Fruit fly (Drosophila melanogaster) whole organism, embryonic: ENCODE measurements around the gene Sulf1.

ENCODE experiments used
- Atf3 ChIP-seq: fragments of 200-800 bp; sonication (Bioruptor generic); optimal IDR thresholded peaks from 3 replicates; lab custom pipeline; 2016; ENCODE audit warnings: missing biosample characterization, missing genetic modification characterization
- Atf6 ChIP-seq: fragments of 200-800 bp; sonication (Bioruptor generic); IDR thresholded peaks from 2 replicates; pipeline ENCODE4 v1.3.6; 2022; ENCODE audit warnings: missing biosample characterization, missing genetic modification characterization
- CG10267 ChIP-seq: fragments of 200-800 bp; sonication (Bioruptor generic); optimal IDR thresholded peaks from 2 replicates; lab custom pipeline; 2018; ENCODE audit warnings: missing biosample characterization, mild to moderate bottlenecking, missing genetic modification characterization, moderate library complexity
- CG11696 ChIP-seq: fragments of 200-800 bp; sonication (Bioruptor generic); IDR thresholded peaks from 2 replicates; pipeline ENCODE4 v1.3.6; 2022; ENCODE audit warnings: missing biosample characterization, missing genetic modification characterization
- CG12659 ChIP-seq: fragments of 200-800 bp; sonication (Bioruptor generic); optimal IDR thresholded peaks from 3 replicates; lab custom pipeline; 2017; ENCODE audit warnings: mild to moderate bottlenecking, missing biosample characterization, missing genetic modification reagents, missing genetic modification characterization
- CG18262 ChIP-seq: fragments of 200-800 bp; optimal IDR thresholded peaks from 3 replicates; lab custom pipeline; 2019; ENCODE audit warnings: missing biosample characterization, mild to moderate bottlenecking, missing genetic modification characterization, moderate library complexity
- CG18764 ChIP-seq: fragments of 200-800 bp; sonication (Bioruptor generic); optimal IDR thresholded peaks from 3 replicates; lab custom pipeline; 2016; ENCODE audit warnings: missing biosample characterization, missing genetic modification characterization
- CG2889 ChIP-seq: fragments of 200-800 bp; sonication (Bioruptor generic); IDR thresholded peaks from 3 replicates; pipeline ENCODE4 v1.3.6; 2022; ENCODE audit warnings: missing biosample characterization, missing genetic modification characterization
- CG30403 ChIP-seq: fragments of 200-800 bp; sonication (Bioruptor generic); optimal IDR thresholded peaks from 3 replicates; lab custom pipeline; 2016; ENCODE audit warnings: missing biosample characterization, missing genetic modification characterization
- CG31224 ChIP-seq: fragments of 200-800 bp; sonication (Bioruptor generic); IDR thresholded peaks from 2 replicates; pipeline ENCODE4 v1.3.6; 2022; ENCODE audit warnings: missing biosample characterization, missing genetic modification characterization
- CG32767 ChIP-seq: fragments of 200-800 bp; sonication (Bioruptor generic); IDR thresholded peaks from 2 replicates; pipeline ENCODE4 v1.3.6; 2022; ENCODE audit warnings: missing biosample characterization, missing genetic modification characterization
- CG8281 ChIP-seq: fragments of 200-800 bp; sonication (Bioruptor generic); optimal IDR thresholded peaks from 2 replicates; lab custom pipeline; 2018; ENCODE audit warnings: missing biosample characterization, mild to moderate bottlenecking, missing genetic modification characterization, moderate library complexity
- CTCF ChIP-seq: fragments of 200-800 bp; sonication (Bioruptor generic); optimal IDR thresholded peaks from 2 replicates; lab custom pipeline; 2017; ENCODE audit warnings: missing biosample characterization, mild to moderate bottlenecking, missing genetic modification characterization, moderate library complexity
- D ChIP-seq, 2 experiments: fragments of 200-800 bp in 1 of 2; fragments of >200 bp in 1 of 2; sonication (Bioruptor generic) in 1 of 2; optimal IDR thresholded peaks; 2 replicates in 1 of 2; 3 replicates in 1 of 2; lab custom pipeline; 2017; ENCODE audit warnings: mild to moderate bottlenecking in 1 of 2, missing biosample characterization in 1 of 2, missing genetic modification characterization in 1 of 2, missing genetic modification reagents in 1 of 2
- Dp ChIP-seq: fragments of 200-800 bp; sonication (Bioruptor generic); optimal IDR thresholded peaks from 2 replicates; lab custom pipeline; 2018; ENCODE audit warnings: missing biosample characterization, mild to moderate bottlenecking, missing genetic modification characterization, moderate library complexity
- E2f2 ChIP-seq: fragments of 200-800 bp; sonication (Bioruptor generic); IDR thresholded peaks from 2 replicates; pipeline ENCODE4 v1.3.6; 2022; ENCODE audit warnings: missing biosample characterization, missing genetic modification characterization
- Ets65A ChIP-seq: fragments of 200-800 bp; sonication (Bioruptor generic); peaks from one replicate; lab custom pipeline; 2016; ENCODE audit warnings: missing biosample characterization, missing genetic modification characterization
- HmgD ChIP-seq: fragments of 200-800 bp; sonication (Bioruptor generic); optimal IDR thresholded peaks from 3 replicates; lab custom pipeline; 2016; ENCODE audit warnings: missing biosample characterization, missing genetic modification characterization
- Hmr ChIP-seq: fragments of 200-800 bp; sonication (Bioruptor generic); optimal IDR thresholded peaks from 3 replicates; lab custom pipeline; 2017; ENCODE audit warnings: mild to moderate bottlenecking, missing biosample characterization, missing genetic modification reagents, missing genetic modification characterization
- Hmx ChIP-seq: fragments of 200-800 bp; sonication (Bioruptor generic); optimal IDR thresholded peaks from 2 replicates; lab custom pipeline; 2016; ENCODE audit warnings: missing biosample characterization, missing genetic modification characterization
- Lhr ChIP-seq: fragments of 200-800 bp; sonication (Bioruptor generic); optimal IDR thresholded peaks from 3 replicates; lab custom pipeline; 2017; ENCODE audit warnings: mild to moderate bottlenecking, missing biosample characterization, missing genetic modification reagents, missing genetic modification characterization
- MBD-R2 ChIP-seq: fragments of 200-800 bp; sonication (Bioruptor generic); IDR thresholded peaks from 2 replicates; pipeline ENCODE4 v1.3.6; 2022; ENCODE audit warnings: missing biosample characterization, missing genetic modification characterization
- Meics ChIP-seq: fragments of 200-800 bp; sonication (Bioruptor generic); optimal IDR thresholded peaks from 2 replicates; lab custom pipeline; 2017; ENCODE audit warnings: missing biosample characterization, mild to moderate bottlenecking, missing genetic modification characterization
- Myb ChIP-seq: fragments of 200-800 bp; sonication (Bioruptor generic); optimal IDR thresholded peaks from 2 replicates; lab custom pipeline; 2016; ENCODE audit warnings: missing biosample characterization, missing genetic modification characterization
- Nf-YB ChIP-seq: fragments of 200-800 bp; sonication (Bioruptor generic); optimal IDR thresholded peaks from 3 replicates; lab custom pipeline; 2019; ENCODE audit warnings: missing biosample characterization, mild to moderate bottlenecking, missing genetic modification characterization, moderate library complexity
- Nf-YC ChIP-seq: fragments of 200-800 bp; optimal IDR thresholded peaks from 3 replicates; lab custom pipeline; 2019; ENCODE audit warnings: missing biosample characterization, mild to moderate bottlenecking, missing genetic modification characterization, moderate library complexity
- ab ChIP-seq: fragments of 200-800 bp; sonication (Bioruptor generic); optimal IDR thresholded peaks from 2 replicates; lab custom pipeline; 2016; ENCODE audit warnings: missing biosample characterization, missing genetic modification characterization
- crol ChIP-seq: fragments of 200-800 bp; sonication (Bioruptor generic); IDR thresholded peaks from 2 replicates; pipeline ENCODE4 v1.3.6; 2022; ENCODE audit warnings: missing biosample characterization, missing genetic modification characterization
- cwo ChIP-seq: fragments of 200-800 bp; sonication (Bioruptor generic); optimal IDR thresholded peaks from 3 replicates; lab custom pipeline; 2017; ENCODE audit warnings: missing biosample characterization, missing genetic modification characterization, mild to moderate bottlenecking, moderate library complexity, missing genetic modification reagents
- dan ChIP-seq: fragments of 200-800 bp; sonication (Bioruptor generic); IDR thresholded peaks from 2 replicates; pipeline ENCODE4 v1.3.6; 2022; ENCODE audit warnings: missing biosample characterization, missing genetic modification characterization
- ewg ChIP-seq: fragments of 200-800 bp; sonication (Bioruptor generic); optimal IDR thresholded peaks from 3 replicates; lab custom pipeline; 2017; ENCODE audit warnings: mild to moderate bottlenecking, missing biosample characterization, missing genetic modification reagents, missing genetic modification characterization
- hb ChIP-seq: fragments of 200-800 bp; sonication (Bioruptor generic); IDR thresholded peaks from 3 replicates; pipeline ENCODE4 v1.3.6; 2022; ENCODE audit warnings: missing biosample characterization, missing genetic modification characterization; ENCODE audit not compliant: partially characterized antibody
- phol ChIP-seq: fragments of 200-800 bp; sonication (Bioruptor generic); optimal IDR thresholded peaks from 3 replicates; lab custom pipeline; 2018; ENCODE audit warnings: missing biosample characterization, mild to moderate bottlenecking, missing genetic modification characterization, moderate library complexity
- pita ChIP-seq: fragments of 200-800 bp; sonication (Bioruptor generic); optimal IDR thresholded peaks from 2 replicates; lab custom pipeline; 2017; ENCODE audit warnings: missing biosample characterization, mild to moderate bottlenecking, missing genetic modification characterization
- pnt ChIP-seq: fragments of 200-800 bp; sonication (Bioruptor generic); optimal IDR thresholded peaks from 3 replicates; lab custom pipeline; 2016; ENCODE audit warnings: missing biosample characterization, missing genetic modification characterization
- pros ChIP-seq: fragments of 200-800 bp; sonication (Bioruptor generic); optimal IDR thresholded peaks from 3 replicates; lab custom pipeline; 2019; ENCODE audit warnings: missing biosample characterization, mild to moderate bottlenecking, missing genetic modification characterization, moderate library complexity
- ranshi ChIP-seq: fragments of 200-800 bp; sonication (Bioruptor generic); IDR thresholded peaks from 2 replicates; pipeline ENCODE4 v1.3.6; 2022; ENCODE audit warnings: missing biosample characterization, missing genetic modification characterization
- ro ChIP-seq: fragments of 200-800 bp; sonication (Bioruptor generic); IDR thresholded peaks from 2 replicates; pipeline ENCODE4 v1.3.6; 2022; ENCODE audit warnings: missing biosample characterization, missing genetic modification characterization
- seq ChIP-seq: fragments of 200-800 bp; sonication (Bioruptor generic); IDR thresholded peaks from 2 replicates; pipeline ENCODE4 v1.3.6; 2022; ENCODE audit warnings: missing biosample characterization, missing genetic modification characterization
- stwl ChIP-seq: fragments of 200-800 bp; sonication (Bioruptor generic); optimal IDR thresholded peaks from 3 replicates; lab custom pipeline; 2018; ENCODE audit warnings: missing biosample characterization, mild to moderate bottlenecking, missing genetic modification characterization, moderate library complexity
- tll ChIP-seq, 2 experiments: fragments of 200-800 bp in 1 of 2; fragments of >200 bp in 1 of 2; sonication (Bioruptor generic) in 1 of 2; optimal IDR thresholded peaks; 2 replicates each; lab custom pipeline; 2017 to 2019; ENCODE audit warnings: missing biosample characterization in 2 of 2, missing genetic modification characterization in 2 of 2, mild to moderate bottlenecking in 1 of 2, moderate library complexity in 1 of 2
- vnd ChIP-seq: fragments of 200-800 bp; sonication (Bioruptor generic); IDR thresholded peaks from 3 replicates; pipeline ENCODE4 v1.3.6; 2022; ENCODE audit warnings: missing biosample characterization, missing genetic modification characterization; ENCODE audit not compliant: partially characterized antibody
- wdn ChIP-seq: fragments of 200-800 bp; sonication (Bioruptor generic); IDR thresholded peaks from 2 replicates; pipeline ENCODE4 v1.3.6; 2022; ENCODE audit warnings: missing biosample characterization, missing genetic modification characterization
- zen ChIP-seq: fragments of 200-800 bp; sonication (Bioruptor generic); optimal IDR thresholded peaks from 3 replicates; lab custom pipeline; 2018; ENCODE audit warnings: missing biosample characterization, mild to moderate bottlenecking, missing genetic modification characterization, moderate library complexity
- zf30C ChIP-seq: fragments of 200-800 bp; sonication (Bioruptor generic); optimal IDR thresholded peaks from 3 replicates; lab custom pipeline; 2018; ENCODE audit warnings: missing biosample characterization, mild to moderate bottlenecking, missing genetic modification characterization

The Sulf1 gene

dm6 chr3R:16339475-16339874 is at the start of gene Sulf1:
Gene Sulf1 (minus strand): TSS chr3R:16339575.
- TF ChIP-seq Atf6 (GFP tag; lab: Robert Waterston, UW) (0 out of 2 replicates have a peak, but pooled peaks have one; percentile 29), ranshi (GFP tag; lab: Robert Waterston, UW) (0 out of 2 replicates have a peak, but pooled peaks have one; percentile 22), vnd (GFP tag; lab: Robert Waterston, UW) (no peak), hb (0 out of 3 replicates have a peak, but pooled peaks have one; percentile 12), wdn (GFP tag; lab: Robert Waterston, UW) (no peak), CG11696 (GFP tag; lab: Robert Waterston, UW) (no peak)

dm6 chr3R:16389117-16389516 is 49.7 kb upstream of the Sulf1 start:
- peak; percentile 82 for TF ChIP-seq D (optimal IDR thresholded peaks at IDR 0.05; lab: Kevin White, UChicago)
- TF ChIP-seq D (GFP tag; optimal IDR thresholded peaks at IDR 0.05; lab: Kevin White, UChicago) = no peak
- no peak for TF ChIP-seq Hmr
- peak; percentile 51 for TF ChIP-seq zen (tag; lab: Kevin White, UChicago)
- TF ChIP-seq cwo (GFP tag; lab: Kevin White, UChicago) = no peak
- TF ChIP-seq pros = peak; percentile 25
- peak in 1 of 2 experiments; percentile 43 for TF ChIP-seq tll (GFP tag; optimal IDR thresholded peaks at IDR 0.05; lab: Kevin White, UChicago)
- peak; percentile 22 for TF ChIP-seq Ets65A (GFP tag; lab: Kevin White, UChicago)

- TF ChIP-seq MBD-R2 (GFP tag; lab: Robert Waterston, UW) (no peak), ro (GFP tag; lab: Robert Waterston, UW) (0 out of 2 replicates have a peak, but pooled peaks have one; percentile 27)
- TF ChIP-seq, all 482 proteins: peak for 1
These were observed 47.7 kb upstream of the Sulf1 start for dm6 chr3R:16387039-16387438.

- peak; percentile 88 for TF ChIP-seq seq
- no peak for TF ChIP-seq Hmx
- peak; percentile 67; the same call in 1 of the 2 replicates for TF ChIP-seq CG32767
- peak; percentile 33 for TF ChIP-seq phol (tag; lab: Kevin White, UChicago)
- TF ChIP-seq CG18262 = no peak
- TF ChIP-seq ewg (GFP tag; lab: Kevin White, UChicago) = peak; percentile 20
- no peak for TF ChIP-seq HmgD
- TF ChIP-seq Nf-YC (tag; lab: Kevin White, UChicago) = peak; percentile 90
- 0 out of 2 replicates have a peak, but pooled peaks have one; percentile 24 for TF ChIP-seq crol
- peak; percentile 87 for TF ChIP-seq Nf-YB
These were observed 46.2 kb upstream of the Sulf1 start for dm6 chr3R:16385586-16385985.

dm6 chr3R:16374101-16374500 is 34.7 kb upstream of the Sulf1 start:
- peak; percentile 35 for TF ChIP-seq Lhr (GFP tag; lab: Kevin White, UChicago)
- TF ChIP-seq zen (tag; lab: Kevin White, UChicago) = peak; percentile 71
- TF ChIP-seq stwl (tag; lab: Kevin White, UChicago) = peak; percentile 99
- TF ChIP-seq CG12659 (GFP tag; lab: Kevin White, UChicago) = no peak
- TF ChIP-seq Atf3 (GFP tag; lab: Kevin White, UChicago) = no peak
- peak; percentile 58 for TF ChIP-seq CTCF (GFP tag; lab: Kevin White, UChicago)
- TF ChIP-seq Dp (GFP tag; lab: Kevin White, UChicago) = peak; percentile 73
- TF ChIP-seq pnt (GFP tag; lab: Kevin White, UChicago) = no peak
- TF ChIP-seq CG8281 = no peak
- TF ChIP-seq CG18764 = no peak
- no peak for TF ChIP-seq cwo (GFP tag; lab: Kevin White, UChicago)
- no peak for TF ChIP-seq dan
- no peak for TF ChIP-seq Meics (GFP tag; lab: Kevin White, UChicago)
- TF ChIP-seq CG2889 (GFP tag; lab: Robert Waterston, UW) = no peak
- TF ChIP-seq ab (GFP tag; lab: Kevin White, UChicago) = no peak
- no peak for TF ChIP-seq pita (GFP tag; lab: Kevin White, UChicago)
- TF ChIP-seq CG30403 (GFP tag; lab: Kevin White, UChicago) = no peak
- TF ChIP-seq E2f2 (GFP tag; lab: Robert Waterston, UW) = peak; percentile 79
- TF ChIP-seq CG10267 = peak; percentile 68
- no peak for TF ChIP-seq CG31224
- TF ChIP-seq Myb (GFP tag; lab: Kevin White, UChicago) = peak; percentile 0
- TF ChIP-seq zf30C (GFP tag; lab: Kevin White, UChicago) = no peak
